Worm (Caenorhabditis elegans) whole organism, L4 larva: ENCODE data around the gene ell-1.

Experiments used
- D1046.2 ChIP-seq: fragments of 200-800 bp; sonication (Bioruptor generic); IDR thresholded peaks from 2 replicates; pipeline ENCODE4 v1.3.6; 2022; ENCODE audit warnings: missing genetic modification characterization, missing compliant biosample characterization
- F49E8.2 ChIP-seq: sonication (generic microtip); optimal IDR thresholded peaks from 2 replicates; lab custom pipeline; 2016; ENCODE audit warnings: missing compliant biosample characterization, mild to moderate bottlenecking, missing genetic modification characterization, borderline replicate concordance
- T26A8.4 ChIP-seq: fragments of 200-800 bp; sonication (Bioruptor generic); IDR thresholded peaks from 2 replicates; pipeline ENCODE4 v1.3.6; 2022; ENCODE audit warnings: missing genetic modification characterization, missing compliant biosample characterization
- Y105C5A.15 ChIP-seq: fragments of 200-800 bp; sonication (Bioruptor generic); IDR thresholded peaks from 2 replicates; pipeline ENCODE4 v1.3.6; 2022; ENCODE audit warnings: missing genetic modification characterization, missing compliant biosample characterization
- Y48G9A.11 ChIP-seq: fragments of 200-800 bp; sonication (Bioruptor generic); IDR thresholded peaks from 2 replicates; pipeline ENCODE4 v1.3.6; 2022; ENCODE audit warnings: missing genetic modification reagents, missing genetic modification characterization, missing compliant biosample characterization
- Y5F2A.4 ChIP-seq: fragments of 200-800 bp; sonication (Bioruptor generic); optimal IDR thresholded peaks from 2 replicates; lab custom pipeline; 2018; ENCODE audit warnings: mild to moderate bottlenecking, missing genetic modification characterization, missing compliant biosample characterization
- ZK546.5 ChIP-seq, 2 experiments: sonication (generic microtip); optimal IDR thresholded peaks; 2 replicates each; lab custom pipeline; 2017; ENCODE audit warnings: missing biosample characterization in 2 of 2, missing genetic modification characterization in 2 of 2
- aha-1 ChIP-seq: fragments of 150-350 bp; peaks from one replicate; lab custom pipeline; 2014; ENCODE audit warnings: missing biosample characterization, missing genetic modification characterization
- ama-1 ChIP-seq: fragments of 150-350 bp; optimal IDR thresholded peaks from 2 replicates; lab custom pipeline; 2014; ENCODE audit warnings: inconsistent platforms, mixed read lengths
- attf-4 ChIP-seq: sonication (generic microtip); optimal IDR thresholded peaks from 3 replicates; lab custom pipeline; 2017; ENCODE audit warnings: missing biosample characterization, missing genetic modification characterization
- ceh-28 ChIP-seq: fragments of 150-350 bp; optimal IDR thresholded peaks from 2 replicates; lab custom pipeline; 2014; ENCODE audit warnings: missing biosample characterization, missing genetic modification reagents, missing genetic modification characterization
- ceh-32 ChIP-seq: sonication (generic microtip); optimal IDR thresholded peaks from 2 replicates; lab custom pipeline; 2016; ENCODE audit warnings: mild to moderate bottlenecking, missing genetic modification characterization, missing compliant biosample characterization; ENCODE audit not compliant: poor library complexity
- ceh-62 ChIP-seq: sonication (generic microtip); optimal IDR thresholded peaks from 2 replicates; lab custom pipeline; 2017; ENCODE audit warnings: missing biosample characterization, missing genetic modification characterization
- ceh-82 ChIP-seq: sonication (generic microtip); optimal IDR thresholded peaks from 2 replicates; lab custom pipeline; 2017; ENCODE audit warnings: missing biosample characterization, missing genetic modification characterization
- daf-12 ChIP-seq: fragments of 150-350 bp; optimal IDR thresholded peaks from 2 replicates; lab custom pipeline; 2014; ENCODE audit warnings: missing biosample characterization, missing genetic modification reagents, missing genetic modification characterization
- daf-8 ChIP-seq: fragments of 200-800 bp; sonication (Bioruptor generic); IDR thresholded peaks from 2 replicates; pipeline ENCODE4 v1.3.6; 2022; ENCODE audit warnings: missing genetic modification characterization, missing compliant biosample characterization
- dmd-9 ChIP-seq: fragments of 200-800 bp; sonication (Bioruptor generic); IDR thresholded peaks from 2 replicates; pipeline ENCODE4 v1.3.6; 2022; ENCODE audit warnings: missing genetic modification reagents, missing genetic modification characterization, missing compliant biosample characterization
- dpl-1 ChIP-seq: fragments of 150-350 bp; optimal IDR thresholded peaks from 2 replicates; lab custom pipeline; 2014; ENCODE audit warnings: missing biosample characterization, missing genetic modification reagents, missing genetic modification characterization
- duxl-1 ChIP-seq: sonication (generic microtip); optimal IDR thresholded peaks from 2 replicates; lab custom pipeline; 2016; ENCODE audit warnings: mild to moderate bottlenecking, missing genetic modification characterization, moderate library complexity, missing compliant biosample characterization; ENCODE audit not compliant: poor library complexity
- egl-43 ChIP-seq: fragments of 200-800 bp; sonication (Bioruptor generic); IDR thresholded peaks from 2 replicates; pipeline ENCODE4 v1.3.6; 2022; ENCODE audit warnings: missing genetic modification reagents, missing genetic modification characterization, missing compliant biosample characterization
- fkh-10 ChIP-seq: fragments of 150-350 bp; optimal IDR thresholded peaks from 2 replicates; lab custom pipeline; 2014; ENCODE audit warnings: missing biosample characterization, missing genetic modification reagents, missing genetic modification characterization
- fos-1 ChIP-seq: fragments of 150-350 bp; optimal IDR thresholded peaks from 2 replicates; lab custom pipeline; 2014; ENCODE audit warnings: missing biosample characterization, missing genetic modification characterization
- hlh-11 ChIP-seq: fragments of 200-800 bp; sonication (Bioruptor generic); optimal IDR thresholded peaks from 2 replicates; lab custom pipeline; 2018; ENCODE audit warnings: mild to moderate bottlenecking, missing genetic modification characterization, missing compliant biosample characterization
- hmg-1.1 ChIP-seq: fragments of 200-800 bp; sonication (Bioruptor generic); IDR thresholded peaks from 2 replicates; pipeline ENCODE4 v1.3.6; 2022; ENCODE audit warnings: missing genetic modification reagents, missing genetic modification characterization, missing compliant biosample characterization
- lim-7 ChIP-seq: fragments of 200-800 bp; sonication (Bioruptor generic); IDR thresholded peaks from 2 replicates; pipeline ENCODE4 v1.3.6; 2022; ENCODE audit warnings: missing genetic modification characterization, missing compliant biosample characterization
- lin-13 ChIP-seq: fragments of 150-350 bp; optimal IDR thresholded peaks from 2 replicates; lab custom pipeline; 2014; ENCODE audit warnings: missing biosample characterization, missing genetic modification reagents, missing genetic modification characterization
- lin-38 ChIP-seq: fragments of 200-800 bp; sonication (Bioruptor generic); IDR thresholded peaks from 2 replicates; pipeline ENCODE4 v1.3.6; 2022; ENCODE audit warnings: missing genetic modification reagents, missing genetic modification characterization, missing compliant biosample characterization
- lsy-2 ChIP-seq, 2 experiments: fragments of 150-350 bp in 1 of 2; sonication (generic microtip) in 1 of 2; optimal IDR thresholded peaks; 2 replicates each; lab custom pipeline; 2014 to 2017; ENCODE audit warnings: missing biosample characterization in 2 of 2, missing genetic modification characterization in 2 of 2
- mdl-1 ChIP-seq, 2 experiments: fragments of 150-350 bp in 1 of 2; sonication (generic microtip) in 1 of 2; optimal IDR thresholded peaks; 2 replicates each; lab custom pipeline; 2014 to 2017; ENCODE audit warnings: missing biosample characterization in 2 of 2, missing genetic modification characterization in 2 of 2
- mxl-2 ChIP-seq: fragments of 200-800 bp; sonication (Bioruptor generic); conservative IDR thresholded peaks from 2 replicates; pipeline ENCODE4 v1.3.6; 2022; ENCODE audit warnings: missing genetic modification reagents, missing genetic modification characterization, missing compliant biosample characterization
- nhr-102 ChIP-seq: sonication (generic microtip); optimal IDR thresholded peaks from 2 replicates; lab custom pipeline; 2016; ENCODE audit warnings: mild to moderate bottlenecking, missing genetic modification characterization, moderate library complexity, missing compliant biosample characterization
- nhr-11 ChIP-seq: fragments of 150-350 bp; optimal IDR thresholded peaks from 2 replicates; lab custom pipeline; 2014; ENCODE audit warnings: missing biosample characterization, missing genetic modification characterization
- nhr-111 ChIP-seq: fragments of 200-800 bp; sonication (Bioruptor generic); optimal IDR thresholded peaks from 2 replicates; lab custom pipeline; 2018; ENCODE audit warnings: mild to moderate bottlenecking, missing genetic modification characterization, missing compliant biosample characterization
- nhr-28 ChIP-seq: fragments of 150-350 bp; optimal IDR thresholded peaks from 2 replicates; lab custom pipeline; 2014; ENCODE audit warnings: missing biosample characterization, missing genetic modification characterization
- nhr-41 ChIP-seq: fragments of 200-800 bp; sonication (Bioruptor generic); IDR thresholded peaks from 2 replicates; pipeline ENCODE4 v1.3.6; 2022; ENCODE audit warnings: missing genetic modification reagents, missing genetic modification characterization, missing compliant biosample characterization
- nhr-6 ChIP-seq: fragments of 150-350 bp; optimal IDR thresholded peaks from 2 replicates; lab custom pipeline; 2014; ENCODE audit warnings: missing biosample characterization, missing genetic modification characterization
- pha-4 ChIP-seq, 2 experiments: fragments of 150-350 bp in 1 of 2; fragments of 200-800 bp in 1 of 2; sonication (Bioruptor generic) in 1 of 2; IDR thresholded peaks in 1 of 2; optimal IDR thresholded peaks in 1 of 2; 2 replicates each; pipeline versions ENCODE4 v1.3.6 to Lab custom; 2014 to 2022; ENCODE audit warnings: missing genetic modification characterization in 2 of 2, missing genetic modification reagents in 2 of 2, missing biosample characterization in 1 of 2, missing compliant biosample characterization in 1 of 2
- rbr-2 ChIP-seq: sonication (generic microtip); optimal IDR thresholded peaks from 2 replicates; lab custom pipeline; 2016; ENCODE audit warnings: missing genotype, missing genetic modification characterization, missing compliant biosample characterization
- snpc-1.2 ChIP-seq: fragments of 200-800 bp; sonication (Bioruptor generic); IDR thresholded peaks from 2 replicates; pipeline ENCODE4 v1.3.6; 2022; ENCODE audit warnings: missing genetic modification reagents, missing genetic modification characterization, missing compliant biosample characterization
- spr-1 ChIP-seq: sonication (generic microtip); optimal IDR thresholded peaks from 2 replicates; lab custom pipeline; 2016; ENCODE audit warnings: mild to moderate bottlenecking, missing genetic modification characterization, missing compliant biosample characterization
- spr-3 ChIP-seq: fragments of 200-800 bp; sonication (Bioruptor generic); optimal IDR thresholded peaks from 2 replicates; lab custom pipeline; 2018; ENCODE audit warnings: mild to moderate bottlenecking, missing genetic modification characterization, missing compliant biosample characterization
- tag-97 ChIP-seq: fragments of 200-800 bp; sonication (Bioruptor generic); IDR thresholded peaks from 2 replicates; pipeline ENCODE4 v1.3.6; 2022; ENCODE audit warnings: missing genetic modification characterization, missing compliant biosample characterization
- tra-1 ChIP-seq: fragments of 200-800 bp; sonication (Bioruptor generic); IDR thresholded peaks from 2 replicates; pipeline ENCODE4 v1.3.6; 2022; ENCODE audit warnings: missing genetic modification reagents, missing genetic modification characterization, missing compliant biosample characterization
- unc-130 ChIP-seq: sonication (generic microtip); optimal IDR thresholded peaks from 2 replicates; lab custom pipeline; 2016; ENCODE audit warnings: missing genetic modification reagents, missing genetic modification characterization, missing compliant biosample characterization
- unc-62 ChIP-seq, 3 experiments: fragments of 150-350 bp in 1 of 3; sonication (generic microtip); optimal IDR thresholded peaks in 2 of 3; peaks in 1 of 3; 1 replicate in 1 of 3; 2 replicates in 2 of 3; lab custom pipeline; 2014 to 2017; ENCODE audit warnings: missing biosample characterization in 3 of 3, missing genetic modification characterization in 3 of 3, missing genetic modification reagents in 3 of 3, missing genotype in 1 of 3
- zip-11 ChIP-seq: fragments of 200-800 bp; sonication (Bioruptor generic); IDR thresholded peaks from 2 replicates; pipeline ENCODE4 v1.3.6; 2022; ENCODE audit warnings: missing genetic modification characterization, missing compliant biosample characterization
- zip-2 ChIP-seq: fragments of 150-350 bp; optimal IDR thresholded peaks from 2 replicates; lab custom pipeline; 2014; ENCODE audit warnings: missing biosample characterization, missing genetic modification characterization
- ztf-11 ChIP-seq: fragments of 150-350 bp; optimal IDR thresholded peaks from 2 replicates; lab custom pipeline; 2014; ENCODE audit warnings: missing biosample characterization, missing genetic modification characterization
- ztf-7 ChIP-seq: fragments of 150-350 bp; optimal IDR thresholded peaks from 2 replicates; lab custom pipeline; 2014; ENCODE audit warnings: missing biosample characterization, missing genetic modification characterization

ell-1 gene

ce11 chrIV:4406054-4406539, 11.9 kb downstream of the ell-1 start (continued):
- TF ChIP-seq mdl-1 (tag; optimal IDR thresholded peaks at IDR 0.05; lab: Kevin White, UChicago) (peak; percentile 32 to 58), spr-1 (no peak), lsy-2 (tag; optimal IDR thresholded peaks at IDR 0.05; lab: Kevin White, UChicago) (peak; percentile 54 to 67), hmg-1.1 (GFP tag; lab: Robert Waterston, UW) (peak; percentile 45)

ce11 chrIV:4407055-4407461, 12.8 kb downstream of the ell-1 start:
- TF ChIP-seq fos-1 (no peak), ama-1 (lab: Kevin White, UChicago) (no peak), zip-11 (GFP tag; lab: Robert Waterston, UW) (no peak), dmd-9 (GFP tag; lab: Robert Waterston, UW) (no peak), ceh-82 (no peak), mxl-2 (GFP tag; lab: Robert Waterston, UW) (no peak), zip-2 (tag; lab: Kevin White, UChicago) (no peak), Y5F2A.4 (GFP tag; lab: Kevin White, UChicago) (no peak), spr-1 (no peak), nhr-28 (peak; percentile 37), nhr-41 (no peak), attf-4 (tag; lab: Kevin White, UChicago) (no peak), nhr-111 (no peak), T26A8.4 (GFP tag; lab: Robert Waterston, UW) (peak; percentile 23; the same call in 1 of the 2 replicates), ztf-11 (no peak), lin-13 (GFP tag; lab: Kevin White, UChicago) (peak; percentile 8), nhr-6 (tag; lab: Kevin White, UChicago) (no peak), mdl-1 (tag; optimal IDR thresholded peaks at IDR 0.05; lab: Kevin White, UChicago) (peak in 1 of 2 experiments; percentile 42), rbr-2 (tag; lab: Kevin White, UChicago) (no peak), ztf-7 (no peak), nhr-102 (tag; lab: Kevin White, UChicago) (no peak), F49E8.2 (tag; lab: Kevin White, UChicago) (no peak), lin-38 (GFP tag; lab: Robert Waterston, UW) (peak; percentile 50), unc-62 (GFP tag; optimal IDR thresholded peaks at IDR 0.05 in 1 of 2; lab: Kevin White, UChicago) (peak in 1 of 2 experiments; percentile 72), unc-62 (tag; optimal IDR thresholded peaks at IDR 0.05; lab: Kevin White, UChicago) (no peak), daf-8 (no peak), fkh-10 (no peak), duxl-1 (tag; lab: Kevin White, UChicago) (no peak), ceh-62 (tag; lab: Kevin White, UChicago) (no peak), lsy-2 (tag; optimal IDR thresholded peaks at IDR 0.05; lab: Kevin White, UChicago) (peak in 1 of 2 experiments; percentile 53), tag-97 (GFP tag; lab: Robert Waterston, UW) (no peak), spr-3 (no peak), ceh-32 (tag; lab: Kevin White, UChicago) (no peak), D1046.2 (GFP tag; lab: Robert Waterston, UW) (no peak), aha-1 (tag; lab: Kevin White, UChicago) (peak; percentile 96), pha-4 (GFP tag; IDR thresholded peaks at IDR 0.05; lab: Robert Waterston, UW) (peak; percentile 93), pha-4 (tag; optimal IDR thresholded peaks at IDR 0.05; lab: Kevin White, UChicago) (peak; percentile 55), daf-12 (tag; lab: Kevin White, UChicago) (no peak), dpl-1 (GFP tag; lab: Kevin White, UChicago) (no peak), Y48G9A.11 (GFP tag; lab: Robert Waterston, UW) (no peak), nhr-11 (tag; lab: Kevin White, UChicago) (peak; percentile 4), lim-7 (GFP tag; lab: Robert Waterston, UW) (no peak), egl-43 (no peak), unc-130 (GFP tag; lab: Kevin White, UChicago) (no peak), Y105C5A.15 (no peak), ZK546.5 (tag; optimal IDR thresholded peaks at IDR 0.05; lab: Kevin White, UChicago) (no peak), ceh-28 (tag; lab: Kevin White, UChicago) (no peak), hlh-11 (tag; lab: Kevin White, UChicago) (peak; percentile 89), snpc-1.2 (no peak), tra-1 (GFP tag; lab: Robert Waterston, UW) (no peak)
